Fruit fly (Drosophila melanogaster) whole organism, embryonic: ENCODE data around the gene CG14625.

Experiments
- CG10565 ChIP-seq: fragments of 200-800 bp; sonication (Bioruptor generic); optimal IDR thresholded peaks from 3 replicates; lab custom pipeline; 2016; ENCODE audit warnings: missing biosample characterization, mild to moderate bottlenecking, missing genetic modification characterization
- CG12155 ChIP-seq: fragments of 200-800 bp; sonication (Bioruptor generic); optimal IDR thresholded peaks from 3 replicates; lab custom pipeline; 2016; ENCODE audit warnings: missing biosample characterization, missing genetic modification characterization
- CG4730 ChIP-seq: fragments of 200-800 bp; sonication (Bioruptor generic); IDR thresholded peaks from 2 replicates; pipeline ENCODE4 v1.3.6; 2022; ENCODE audit warnings: missing biosample characterization, missing genetic modification characterization
- CG6254 ChIP-seq: fragments of 200-800 bp; sonication (Bioruptor generic); optimal IDR thresholded peaks from 3 replicates; lab custom pipeline; 2017; ENCODE audit warnings: mild to moderate bottlenecking, missing biosample characterization, missing genetic modification reagents, missing genetic modification characterization
- CG8924 ChIP-seq: fragments of 200-800 bp; optimal IDR thresholded peaks from 3 replicates; lab custom pipeline; 2019; ENCODE audit warnings: missing biosample characterization, mild to moderate bottlenecking, missing genetic modification characterization, moderate library complexity
- dm ChIP-seq: fragments of 200-800 bp; sonication (Bioruptor generic); optimal IDR thresholded peaks from 3 replicates; lab custom pipeline; 2016; ENCODE audit warnings: missing biosample characterization, missing genetic modification characterization
- eve ChIP-seq, 2 experiments: fragments of >200 bp; optimal IDR thresholded peaks; 2 replicates each; lab custom pipeline; 2017; ENCODE audit warnings: missing biosample characterization in 2 of 2, missing genetic modification characterization in 2 of 2
- fd96Cb ChIP-seq: fragments of 200-800 bp; sonication (Bioruptor generic); optimal IDR thresholded peaks from 2 replicates; lab custom pipeline; 2018; ENCODE audit warnings: missing biosample characterization, mild to moderate bottlenecking, missing genetic modification characterization, moderate library complexity
- psq ChIP-seq: fragments of 200-800 bp; sonication (Bioruptor generic); optimal IDR thresholded peaks from 2 replicates; lab custom pipeline; 2017; ENCODE audit warnings: missing biosample characterization, missing genetic modification characterization
- pum ChIP-seq: fragments of 200-800 bp; sonication (Bioruptor generic); optimal IDR thresholded peaks from 2 replicates; lab custom pipeline; 2016; ENCODE audit warnings: missing biosample characterization, missing genetic modification characterization
- row ChIP-seq: fragments of 200-800 bp; sonication (Bioruptor generic); IDR thresholded peaks from 3 replicates; pipeline ENCODE4 v1.3.6; 2022; ENCODE audit warnings: missing biosample characterization, missing genetic modification characterization

- TF ChIP-seq CG12155 (GFP tag; lab: Kevin White, UChicago) (no peak), CG10565 (no peak), pum (no peak), CG8924 (tag; lab: Kevin White, UChicago) (no peak), eve (GFP tag; optimal IDR thresholded peaks at IDR 0.05; lab: Kevin White, UChicago) (no peak), psq (GFP tag; lab: Kevin White, UChicago) (no peak), CG6254 (GFP tag; lab: Kevin White, UChicago) (no peak), CG4730 (no peak), row (GFP tag; lab: Robert Waterston, UW) (peak; percentile 33; the same call in 1 of the 3 replicates), dm (GFP tag; lab: Kevin White, UChicago) (no peak), fd96Cb (no peak)
Measured at dm6 chrX:1248735-1249134, 49.4 kb downstream of the CG14625 start.
